Fruit fly (Drosophila melanogaster): Measurements from ENCODE around the gene CG42852.

DNA sequence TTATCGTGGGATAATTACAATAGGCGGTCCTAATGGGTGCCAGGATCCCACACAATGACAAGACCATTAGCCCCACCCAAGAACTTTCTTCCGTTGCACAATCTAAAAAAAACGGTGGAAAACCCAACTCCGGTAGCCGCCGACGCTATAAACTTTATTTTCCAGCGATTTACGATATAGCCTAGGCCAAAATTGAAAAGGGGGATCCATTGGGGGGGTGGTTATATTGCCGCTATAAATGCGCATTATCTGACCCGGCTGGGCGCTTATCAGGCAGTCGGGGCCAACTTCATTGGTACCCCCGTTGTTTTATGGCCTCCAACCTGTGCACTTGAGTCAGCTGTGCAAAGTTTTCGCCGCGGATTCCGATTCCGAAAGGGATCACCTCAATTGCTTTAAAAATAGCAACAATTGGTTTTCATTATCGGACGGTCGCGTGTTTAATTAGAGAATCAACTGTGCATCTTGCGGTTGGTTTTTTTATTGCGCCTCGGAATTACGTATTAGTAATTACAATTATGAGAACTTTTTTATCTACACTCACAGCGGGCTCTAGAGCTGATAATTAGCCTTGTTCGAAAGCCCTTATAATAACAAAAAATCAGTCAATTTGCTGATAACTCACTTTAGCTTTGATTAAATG is 48.5 kb downstream of the CG42852 start:
- TF ChIP-seq ttk (optimal IDR thresholded peaks at IDR 0.05) (no peak), h (optimal IDR thresholded peaks at IDR 0.05) (no peak), Myc (optimal IDR thresholded peaks at IDR 0.05) (no peak), psq (optimal IDR thresholded peaks at IDR 0.05) (no peak)

All from Kc167 (cell line).